Fruit fly (Drosophila melanogaster) whole organism, wandering third instar larva: ENCODE data around the gene armi.

Experiments
- Abd-B ChIP-seq: fragments of >200 bp; optimal IDR thresholded peaks from 2 replicates; lab custom pipeline; 2017; ENCODE audit warnings: missing biosample characterization, missing genetic modification characterization
- Dif ChIP-seq: fragments of 200-275, 200-300 bp; sonication (Bioruptor generic); optimal IDR thresholded peaks from 2 replicates; lab custom pipeline; 2018; ENCODE audit warnings: missing biosample characterization, missing genetic modification characterization; ENCODE audit not compliant: partially characterized antibody
- GATAd ChIP-seq: sonication (Bioruptor generic); optimal IDR thresholded peaks from 2 replicates; lab custom pipeline; 2016; ENCODE audit warnings: missing biosample characterization, missing genetic modification characterization
- Hr78 ChIP-seq: fragments of >200 bp; optimal IDR thresholded peaks from 2 replicates; lab custom pipeline; 2017; ENCODE audit warnings: missing biosample characterization, missing genetic modification characterization
- Myc ChIP-seq: fragments of >200 bp; optimal IDR thresholded peaks from 2 replicates; lab custom pipeline; 2017
- OdsH ChIP-seq: fragments of 200-800 bp; sonication (Bioruptor generic); optimal IDR thresholded peaks from 2 replicates; lab custom pipeline; 2016; ENCODE audit warnings: missing biosample characterization, mild to moderate bottlenecking, missing genetic modification characterization
- h ChIP-seq: fragments of 200-800 bp; sonication (Bioruptor generic); optimal IDR thresholded peaks from 3 replicates; lab custom pipeline; 2016; ENCODE audit warnings: missing biosample characterization, mild to moderate bottlenecking, missing genetic modification characterization
- psq ChIP-seq: fragments of 200-800 bp; sonication (Bioruptor generic); optimal IDR thresholded peaks from 3 replicates; lab custom pipeline; 2017; ENCODE audit warnings: missing biosample characterization, mild to moderate bottlenecking, missing genetic modification characterization, moderate library complexity

- TF ChIP-seq OdsH (no peak), Hr78 (GFP tag; lab: Kevin White, UChicago) (no peak), GATAd (GFP tag; lab: Kevin White, UChicago) (no peak), psq (GFP tag; lab: Kevin White, UChicago) (no peak), Dif (no peak), Myc (lab: Kevin White, UChicago) (no peak), h (GFP tag; lab: Kevin White, UChicago) (no peak), Abd-B (GFP tag; lab: Kevin White, UChicago) (no peak)
Measured at dm6 chr3L:3454921-3455554, 6.1 kb upstream of the armi start.
